Fruit fly (Drosophila melanogaster) whole organism: Measurements from ENCODE around the gene CG31406.

ENCODE experiments used
- CG8478 ChIP-seq: fragments of >200 bp; optimal IDR thresholded peaks from 2 replicates; lab custom pipeline; 2018; ENCODE audit warnings: inconsistent platforms
- Dll ChIP-seq: fragments of >200 bp; optimal IDR thresholded peaks from 2 replicates; lab custom pipeline; 2017
- EcR ChIP-seq, 2 experiments: fragments of >200 bp; optimal IDR thresholded peaks; 2 replicates each; lab custom pipeline; 2017; ENCODE audit warnings: missing biosample characterization in 2 of 2, missing genetic modification characterization in 2 of 2, missing genetic modification reagents in 2 of 2
- psq ChIP-seq: fragments of >200 bp; optimal IDR thresholded peaks from 2 replicates; lab custom pipeline; 2017
- usp ChIP-seq: fragments of >200 bp; optimal IDR thresholded peaks from 2 replicates; lab custom pipeline; 2017; ENCODE audit warnings: missing biosample characterization, missing genetic modification characterization, mixed read lengths

- TF ChIP-seq EcR (GFP tag; optimal IDR thresholded peaks at IDR 0.05; lab: Kevin White, UChicago) = no peak
- TF ChIP-seq usp (GFP tag; lab: Kevin White, UChicago) = no peak
- no peak for TF ChIP-seq Dll (lab: Kevin White, UChicago)
- TF ChIP-seq psq (lab: Kevin White, UChicago) = no peak
- TF ChIP-seq CG8478 (lab: Kevin White, UChicago) = no peak
These were observed 40.5 kb downstream of the CG31406 start for dm6 chr3R:10389027-10389465.
